Fruit fly (Drosophila melanogaster) whole organism, pupa: Measurements from ENCODE around the gene CG15528.
A peak's percentile ranks its signal among the peaks of the same experiment; 100 is the strongest.

Experiments
- CG17806 ChIP-seq: fragments of 200-800 bp; sonication (Bioruptor generic); optimal IDR thresholded peaks from 2 replicates; lab custom pipeline; 2018; ENCODE audit warnings: missing biosample characterization, mild to moderate bottlenecking, missing genetic modification characterization, moderate library complexity
- CG32121 ChIP-seq: fragments of 200-800 bp; sonication (Bioruptor generic); IDR thresholded peaks from 2 replicates; pipeline ENCODE4 v1.3.6; 2022; ENCODE audit warnings: missing biosample characterization, missing genetic modification characterization
- Snoo ChIP-seq: fragments of 200-800 bp; sonication (Bioruptor generic); optimal IDR thresholded peaks from 3 replicates; lab custom pipeline; 2017; ENCODE audit warnings: missing biosample characterization, mild to moderate bottlenecking, missing genetic modification characterization, inconsistent platforms

- TF ChIP-seq CG32121 (GFP tag; lab: Robert Waterston, UW) (peak; percentile 50; the same call in 1 of the 2 replicates), CG17806 (tag; lab: Kevin White, UChicago) (no peak), Snoo (tag; lab: Kevin White, UChicago) (peak; percentile 47)
Measured at dm6 chr3R:30099341-30099871, 47.5 kb upstream of the CG15528 start.
